Fruit fly (Drosophila melanogaster): Measurements from ENCODE around the gene Reps.

- TF ChIP-seq pan (optimal IDR thresholded peaks at IDR 0.05) (no peak), CG8478 (optimal IDR thresholded peaks at IDR 0.05) (no peak), psq (optimal IDR thresholded peaks at IDR 0.05) (no peak), usp (GFP tag; optimal IDR thresholded peaks at IDR 0.05) (no peak), EcR (GFP tag; optimal IDR thresholded peaks at IDR 0.05) (no peak)
Measured at dm6 chr2L:11123499-11123898, 17.1 kb upstream of the Reps start, which contains the start of the genes Csl4 and Nup160.

Data from whole organism.